Worm (Caenorhabditis elegans) whole organism, young adult: ENCODE data around the gene str-243.

Experiments
- B0035.1 ChIP-seq: sonication (generic microtip); optimal IDR thresholded peaks from 2 replicates; lab custom pipeline; 2016; ENCODE audit warnings: missing genetic modification characterization, mild to moderate bottlenecking, missing compliant biosample characterization, missing genotype, missing genetic modification reagents
- F10E7.11 ChIP-seq: sonication (generic microtip); optimal IDR thresholded peaks from 2 replicates; lab custom pipeline; 2017; ENCODE audit warnings: mild to moderate bottlenecking, missing genetic modification characterization, moderate library complexity, missing compliant biosample characterization
- F37B4.10 ChIP-seq: fragments of 200-800 bp; sonication (Bioruptor generic); IDR thresholded peaks from 2 replicates; pipeline ENCODE4 v1.3.6; 2022; ENCODE audit warnings: missing genetic modification characterization, missing compliant biosample characterization
- F49E8.2 ChIP-seq: sonication (generic microtip); optimal IDR thresholded peaks from 3 replicates; lab custom pipeline; 2017; ENCODE audit warnings: missing genetic modification characterization, mild to moderate bottlenecking, missing compliant biosample characterization, antibody characterized with exemption, moderate library complexity; ENCODE audit not compliant: insufficient read depth
- F55B11.4 ChIP-seq: sonication (generic microtip); optimal IDR thresholded peaks from 2 replicates; lab custom pipeline; 2016; ENCODE audit warnings: missing compliant biosample characterization, missing genetic modification characterization, borderline replicate concordance; ENCODE audit not compliant: insufficient read depth
- Y53G8AR.9 ChIP-seq: fragments of 200-800 bp; sonication (Bioruptor generic); conservative IDR thresholded peaks from 2 replicates; pipeline ENCODE4 v1.3.6; 2022; ENCODE audit warnings: missing genetic modification reagents, missing genetic modification characterization, missing compliant biosample characterization
- akir-1 ChIP-seq: fragments of 200-800 bp; sonication (Bioruptor generic); optimal IDR thresholded peaks from 2 replicates; lab custom pipeline; 2018; ENCODE audit warnings: mild to moderate bottlenecking, missing genetic modification characterization, moderate library complexity, missing compliant biosample characterization
- ama-1 ChIP-seq, 3 experiments: fragments of 150-350 bp in 1 of 3; sonication (generic microtip) in 2 of 3; optimal IDR thresholded peaks; 2 replicates each; lab custom pipeline; 2014 to 2018; ENCODE audit warnings: missing biosample characterization in 2 of 3, missing genetic modification characterization in 2 of 3, missing genetic modification reagents in 2 of 3
- athp-1 ChIP-seq: sonication (generic microtip); optimal IDR thresholded peaks from 2 replicates; lab custom pipeline; 2017; ENCODE audit warnings: mild to moderate bottlenecking, missing genetic modification characterization, missing compliant biosample characterization
- ceh-100 ChIP-seq: fragments of 200-800 bp; sonication (Bioruptor generic); IDR thresholded peaks from 2 replicates; pipeline ENCODE4 v1.3.6; 2022; ENCODE audit warnings: missing genetic modification reagents, missing genetic modification characterization, missing compliant biosample characterization
- ceh-27 ChIP-seq: fragments of 200-800 bp; sonication (Bioruptor generic); optimal IDR thresholded peaks from 2 replicates; lab custom pipeline; 2018; ENCODE audit warnings: mild to moderate bottlenecking, missing genetic modification characterization, moderate library complexity, missing compliant biosample characterization
- die-1 ChIP-seq: sonication (generic microtip); optimal IDR thresholded peaks from 2 replicates; lab custom pipeline; 2016; ENCODE audit warnings: missing genotype, mild to moderate bottlenecking, missing genetic modification characterization, missing compliant biosample characterization
- efl-1 ChIP-seq: fragments of 150-350 bp; optimal IDR thresholded peaks from 2 replicates; lab custom pipeline; 2014; ENCODE audit warnings: missing biosample characterization, missing genetic modification reagents, missing genetic modification characterization
- ekl-4 ChIP-seq: fragments of 200-800 bp; sonication (Bioruptor generic); IDR thresholded peaks from 2 replicates; pipeline ENCODE4 v1.3.6; 2022; ENCODE audit warnings: missing genetic modification reagents, missing genetic modification characterization, missing compliant biosample characterization
- fkh-3 ChIP-seq: sonication (generic microtip); optimal IDR thresholded peaks from 2 replicates; lab custom pipeline; 2016; ENCODE audit warnings: mild to moderate bottlenecking, missing genetic modification characterization, missing compliant biosample characterization
- him-1 ChIP-seq: sonication (generic microtip); optimal IDR thresholded peaks from 2 replicates; lab custom pipeline; 2016; ENCODE audit warnings: missing genotype, missing genetic modification reagents, missing genetic modification characterization, missing compliant biosample characterization
- hlh-12 ChIP-seq: sonication (generic microtip); optimal IDR thresholded peaks from 2 replicates; lab custom pipeline; 2016; ENCODE audit warnings: missing genetic modification characterization, missing compliant biosample characterization
- hrde-1 ChIP-seq: sonication (generic microtip); optimal IDR thresholded peaks from 2 replicates; lab custom pipeline; 2016; ENCODE audit warnings: missing genetic modification characterization, mild to moderate bottlenecking, missing compliant biosample characterization, moderate library complexity, missing genotype, missing genetic modification reagents, borderline replicate concordance
- let-526 ChIP-seq: fragments of 200-800 bp; sonication (Bioruptor generic); IDR thresholded peaks from 2 replicates; pipeline ENCODE4 v1.3.6; 2022; ENCODE audit warnings: missing genetic modification reagents, missing genetic modification characterization, missing compliant biosample characterization
- lin-26 ChIP-seq: fragments of 200-800 bp; sonication (Bioruptor generic); IDR thresholded peaks from 2 replicates; pipeline ENCODE4 v1.3.6; 2022; ENCODE audit warnings: missing genetic modification reagents, missing genetic modification characterization, missing compliant biosample characterization
- lin-35 ChIP-seq, 3 experiments: fragments of 150-350 bp in 2 of 3; sonication (generic microtip) in 1 of 3; optimal IDR thresholded peaks; 2 replicates each; lab custom pipeline; 2014 to 2018; ENCODE audit warnings: missing biosample characterization in 3 of 3, missing genetic modification characterization in 3 of 3, missing genetic modification reagents in 3 of 3
- lir-1 ChIP-seq: fragments of 200-800 bp; sonication (Bioruptor generic); conservative IDR thresholded peaks from 2 replicates; pipeline ENCODE4 v1.3.6; 2022; ENCODE audit warnings: missing genetic modification reagents, missing genetic modification characterization, missing compliant biosample characterization
- madf-10 ChIP-seq: sonication (generic microtip); optimal IDR thresholded peaks from 2 replicates; lab custom pipeline; 2016; ENCODE audit warnings: mild to moderate bottlenecking, missing genetic modification characterization, missing compliant biosample characterization
- madf-3 ChIP-seq: fragments of 200-800 bp; sonication (Bioruptor generic); IDR thresholded peaks from 2 replicates; pipeline ENCODE4 v1.3.6; 2022; ENCODE audit warnings: missing genetic modification reagents, missing genetic modification characterization, missing compliant biosample characterization
- mcd-1 ChIP-seq: fragments of 200-800 bp; sonication (Bioruptor generic); IDR thresholded peaks from 2 replicates; pipeline ENCODE4 v1.3.6; 2022; ENCODE audit warnings: missing genetic modification reagents, missing genetic modification characterization, missing compliant biosample characterization
- mxl-1 ChIP-seq: sonication (generic microtip); optimal IDR thresholded peaks from 2 replicates; lab custom pipeline; 2016; ENCODE audit warnings: missing genetic modification characterization, missing compliant biosample characterization
- nfya-1 ChIP-seq: sonication (generic microtip); optimal IDR thresholded peaks from 2 replicates; lab custom pipeline; 2017; ENCODE audit warnings: antibody characterized with exemption, missing compliant biosample characterization, missing genetic modification characterization, borderline replicate concordance; ENCODE audit not compliant: insufficient read depth
- nfyb-1 ChIP-seq: fragments of 200-800 bp; sonication (Bioruptor generic); IDR thresholded peaks from 2 replicates; pipeline ENCODE4 v1.3.6; 2022; ENCODE audit warnings: missing genetic modification reagents, missing genetic modification characterization, missing compliant biosample characterization
- nhr-80 ChIP-seq: sonication (generic microtip); optimal IDR thresholded peaks from 2 replicates; lab custom pipeline; 2016; ENCODE audit warnings: missing genetic modification characterization, missing compliant biosample characterization
- nhr-90 ChIP-seq: sonication (generic microtip); optimal IDR thresholded peaks from 2 replicates; lab custom pipeline; 2016; ENCODE audit warnings: missing genotype, mild to moderate bottlenecking, missing genetic modification characterization, missing compliant biosample characterization
- rcor-1 ChIP-seq: fragments of 200-800 bp; sonication (Bioruptor generic); IDR thresholded peaks from 2 replicates; pipeline ENCODE4 v1.3.6; 2022; ENCODE audit warnings: missing genetic modification reagents, missing genetic modification characterization, missing compliant biosample characterization
- rpc-1 ChIP-seq, 2 experiments: fragments of 150-350 bp in 1 of 2; sonication (generic microtip) in 1 of 2; optimal IDR thresholded peaks; 2 replicates each; lab custom pipeline; 2014 to 2018; ENCODE audit warnings: missing biosample characterization in 1 of 2, missing genetic modification characterization in 1 of 2, missing genetic modification reagents in 1 of 2, missing genotype in 1 of 2
- snpc-1.1 ChIP-seq: sonication (generic microtip); optimal IDR thresholded peaks from 2 replicates; lab custom pipeline; 2017; ENCODE audit warnings: missing genetic modification characterization, mild to moderate bottlenecking, missing compliant biosample characterization, antibody characterized with exemption, moderate library complexity, missing genotype, missing genetic modification reagents; ENCODE audit not compliant: insufficient read depth
- snpc-3.4 ChIP-seq: sonication (generic microtip); optimal IDR thresholded peaks from 2 replicates; lab custom pipeline; 2017; ENCODE audit warnings: missing genetic modification characterization, mild to moderate bottlenecking, missing compliant biosample characterization, antibody characterized with exemption, moderate library complexity, missing genotype, missing genetic modification reagents
- snpc-4 ChIP-seq, 5 experiments: fragments of 150-350 bp in 1 of 5; sonication (generic microtip) in 4 of 5; optimal IDR thresholded peaks; 2 replicates each; lab custom pipeline; 2014 to 2018; ENCODE audit warnings: missing genetic modification characterization in 5 of 5, missing biosample characterization in 3 of 5, antibody characterized with exemption in 2 of 5, mild to moderate bottlenecking in 2 of 5, missing compliant biosample characterization in 2 of 5, missing genotype in 2 of 5, moderate library complexity in 2 of 5, missing genetic modification reagents in 1 of 5
- tbp1 ChIP-seq: fragments of 200-800 bp; sonication (Bioruptor generic); optimal IDR thresholded peaks from 2 replicates; lab custom pipeline; 2018; ENCODE audit warnings: mild to moderate bottlenecking, missing genetic modification characterization, missing compliant biosample characterization
- tbx-9 ChIP-seq: sonication (generic microtip); optimal IDR thresholded peaks from 2 replicates; lab custom pipeline; 2016; ENCODE audit warnings: borderline replicate concordance, missing genetic modification characterization, inconsistent platforms, missing compliant biosample characterization
- tlf-1 ChIP-seq: fragments of 200-800 bp; sonication (Bioruptor generic); optimal IDR thresholded peaks from 2 replicates; lab custom pipeline; 2018; ENCODE audit warnings: mild to moderate bottlenecking, missing genetic modification characterization, missing compliant biosample characterization
- unc-62 ChIP-seq: fragments of 150-350 bp; optimal IDR thresholded peaks from 2 replicates; lab custom pipeline; 2014; ENCODE audit warnings: missing biosample characterization, missing genetic modification reagents, missing genetic modification characterization
- ztf-25 ChIP-seq: fragments of 200-800 bp; sonication (Bioruptor generic); IDR thresholded peaks from 2 replicates; pipeline ENCODE4 v1.3.6; 2022; ENCODE audit warnings: missing genetic modification reagents, missing genetic modification characterization, missing compliant biosample characterization
- ztf-26 ChIP-seq: sonication (generic microtip); optimal IDR thresholded peaks from 2 replicates; lab custom pipeline; 2017; ENCODE audit warnings: missing genetic modification characterization, missing compliant biosample characterization
- ztf-3 ChIP-seq: fragments of 200-800 bp; sonication (Bioruptor generic); optimal IDR thresholded peaks from 2 replicates; lab custom pipeline; 2018; ENCODE audit warnings: mild to moderate bottlenecking, missing genetic modification characterization, missing compliant biosample characterization
- ztf-6 ChIP-seq: fragments of 200-800 bp; sonication (Bioruptor generic); IDR thresholded peaks from 2 replicates; pipeline ENCODE4 v1.3.6; 2022; ENCODE audit warnings: missing genetic modification reagents, missing genetic modification characterization, missing compliant biosample characterization

The str-243 gene

DNA sequence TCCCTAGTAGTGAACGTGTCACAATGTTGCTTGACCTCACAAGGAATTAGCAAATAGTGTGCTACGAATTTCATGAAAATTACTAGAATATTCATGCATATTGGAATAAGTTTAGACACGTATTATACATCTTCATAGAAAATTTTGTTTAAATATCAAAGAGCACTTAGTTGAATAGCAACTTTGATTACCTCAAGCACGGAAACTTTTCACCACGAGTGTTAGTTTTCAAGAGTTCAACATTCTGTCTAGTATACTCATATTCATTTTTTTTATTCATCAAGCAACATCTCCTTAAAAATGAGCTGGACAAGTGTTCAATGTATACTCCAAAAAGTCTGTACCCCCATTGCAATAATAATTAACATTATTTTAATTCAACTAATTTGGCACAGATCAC lies at the start of gene str-243:
Gene str-243 (plus strand): TSS at position 301 of the 400 bp plus-strand sequence.
- TF ChIP-seq ekl-4 (GFP tag; lab: Robert Waterston, UW) = no peak
- TF ChIP-seq rpc-1 (optimal IDR thresholded peaks at IDR 0.05; lab: Kevin White, UChicago) = no peak
- no peak for TF ChIP-seq rpc-1 (tag; optimal IDR thresholded peaks at IDR 0.05; lab: Kevin White, UChicago)
- no peak for TF ChIP-seq nfya-1
- TF ChIP-seq, all 124 proteins: peak for 0

DNA sequence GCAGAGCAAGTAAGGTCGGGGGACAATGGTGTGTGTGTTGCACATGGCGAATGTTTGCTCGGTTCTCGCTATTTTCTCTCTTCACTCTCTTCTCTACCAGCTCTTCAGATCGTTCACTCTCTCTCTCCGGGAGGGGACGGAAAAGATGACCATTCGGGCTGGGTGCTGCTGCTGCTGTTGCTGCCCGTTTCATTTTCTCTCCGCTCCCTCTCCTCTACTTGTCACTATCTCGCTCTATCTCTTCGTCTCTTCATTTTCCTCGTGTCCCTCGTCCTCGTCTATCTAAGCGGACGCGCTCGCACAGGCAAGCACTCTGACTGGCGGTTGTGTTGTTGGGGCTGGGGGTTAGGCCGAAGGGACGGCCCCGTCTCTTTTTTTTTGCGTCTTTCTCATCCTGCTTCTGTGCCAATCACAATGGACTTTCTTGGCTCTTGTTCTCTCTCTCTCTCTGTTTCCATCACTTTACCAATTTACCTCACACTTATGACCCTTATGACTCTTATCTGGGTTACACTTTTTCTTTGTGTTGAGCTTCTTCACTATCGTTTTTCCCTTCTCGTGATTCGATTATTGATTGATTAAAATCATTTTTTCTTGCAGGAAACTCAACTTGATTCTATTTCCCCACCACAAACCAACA lies 48.0 kb upstream of the str-243 start, which contains the start of the genes F53E2.2 and unc-60:
Gene F53E2.2 (plus strand): TSS at position 601 of the 640 bp plus-strand sequence.
Gene unc-60 (plus strand): TSS at position 601 of the 640 bp plus-strand sequence.
- no peak for TF ChIP-seq tbp1 (GFP tag; lab: Kevin White, UChicago)
- TF ChIP-seq lin-35 (GFP tag; optimal IDR thresholded peaks at IDR 0.05; lab: Kevin White, UChicago) = peak in 1 of 3 experiments; percentile 71
- TF ChIP-seq nfyb-1 = peak; percentile 51; the same call in 1 of the 2 replicates
- no peak for TF ChIP-seq F55B11.4
- 0 out of 2 replicates have a peak, but pooled peaks have one; percentile 42 for TF ChIP-seq let-526 (GFP tag; lab: Robert Waterston, UW)
- TF ChIP-seq ceh-27 = peak; percentile 68
- no peak for TF ChIP-seq ceh-100 (GFP tag; lab: Robert Waterston, UW)
- no peak for TF ChIP-seq lir-1 (GFP tag; lab: Robert Waterston, UW)
- TF ChIP-seq mxl-1 (tag; lab: Kevin White, UChicago) = no peak
- TF ChIP-seq fkh-3 = no peak
- peak; percentile 29 for TF ChIP-seq madf-10 (tag; lab: Kevin White, UChicago)
- peak; percentile 36; the same call in 1 of the 2 replicates for TF ChIP-seq madf-3 (GFP tag; lab: Robert Waterston, UW)
- no peak for TF ChIP-seq B0035.1 (tag; lab: Kevin White, UChicago)
- TF ChIP-seq F10E7.11 (tag; lab: Kevin White, UChicago) = no peak
- peak; percentile 86 for TF ChIP-seq nhr-80 (tag; lab: Kevin White, UChicago)
- TF ChIP-seq hrde-1 (tag; lab: Kevin White, UChicago) = no peak
- no peak for TF ChIP-seq tbx-9 (tag; lab: Kevin White, UChicago)
- no peak for TF ChIP-seq hlh-12 (tag; lab: Kevin White, UChicago)
- no peak for TF ChIP-seq him-1 (tag; lab: Kevin White, UChicago)
- no peak for TF ChIP-seq ztf-3 (GFP tag; lab: Kevin White, UChicago)
- TF ChIP-seq efl-1 (GFP tag; lab: Kevin White, UChicago) = no peak
- no peak for TF ChIP-seq unc-62 (GFP tag; lab: Kevin White, UChicago)
- TF ChIP-seq ztf-26 (tag; lab: Kevin White, UChicago) = no peak
- no peak for TF ChIP-seq F37B4.10
- TF ChIP-seq athp-1 (tag; lab: Kevin White, UChicago) = no peak
- TF ChIP-seq rcor-1 (GFP tag; lab: Robert Waterston, UW) = no peak
- 0 out of 2 replicates have a peak, but pooled peaks have one; percentile 41 for TF ChIP-seq Y53G8AR.9 (GFP tag; lab: Robert Waterston, UW)
- TF ChIP-seq snpc-1.1 (tag; lab: Kevin White, UChicago) = no peak
- no peak for TF ChIP-seq tlf-1 (GFP tag; lab: Kevin White, UChicago)
- no peak for TF ChIP-seq ztf-6 (GFP tag; lab: Robert Waterston, UW)
- no peak for TF ChIP-seq snpc-3.4 (tag; lab: Kevin White, UChicago)
- no peak for TF ChIP-seq lin-26 (GFP tag; lab: Robert Waterston, UW)
- TF ChIP-seq mcd-1 = peak; percentile 72
- no peak for TF ChIP-seq F49E8.2 (tag; lab: Kevin White, UChicago)
- no peak for TF ChIP-seq akir-1
- TF ChIP-seq snpc-4 (GFP tag; optimal IDR thresholded peaks at IDR 0.05; lab: Kevin White, UChicago) = no peak
- peak in 2 of 4 experiments; percentile 39 to 48 for TF ChIP-seq snpc-4 (tag; optimal IDR thresholded peaks at IDR 0.05; lab: Kevin White, UChicago)
- peak; percentile 30 for TF ChIP-seq die-1 (tag; lab: Kevin White, UChicago)
- no peak for TF ChIP-seq ama-1 (optimal IDR thresholded peaks at IDR 0.05; lab: Kevin White, UChicago)
- no peak for TF ChIP-seq ama-1 (GFP tag; optimal IDR thresholded peaks at IDR 0.05; lab: Kevin White, UChicago)
- TF ChIP-seq nfya-1 = no peak
- no peak for TF ChIP-seq ztf-25
- TF ChIP-seq nhr-90 (tag; lab: Kevin White, UChicago) = no peak
